Worm (Caenorhabditis elegans) whole organism, L4/young adult: ENCODE results near the gene nphp-1.

Source experiments
- W03F9.2 ChIP-seq: fragments of 150-350 bp; optimal IDR thresholded peaks from 2 replicates; lab custom pipeline; 2014; ENCODE audit warnings: missing biosample characterization, missing genetic modification characterization
- him-1 ChIP-seq: sonication (generic microtip); optimal IDR thresholded peaks from 2 replicates; lab custom pipeline; 2016; ENCODE audit warnings: missing genotype, missing genetic modification reagents, missing genetic modification characterization, missing compliant biosample characterization

DNA sequence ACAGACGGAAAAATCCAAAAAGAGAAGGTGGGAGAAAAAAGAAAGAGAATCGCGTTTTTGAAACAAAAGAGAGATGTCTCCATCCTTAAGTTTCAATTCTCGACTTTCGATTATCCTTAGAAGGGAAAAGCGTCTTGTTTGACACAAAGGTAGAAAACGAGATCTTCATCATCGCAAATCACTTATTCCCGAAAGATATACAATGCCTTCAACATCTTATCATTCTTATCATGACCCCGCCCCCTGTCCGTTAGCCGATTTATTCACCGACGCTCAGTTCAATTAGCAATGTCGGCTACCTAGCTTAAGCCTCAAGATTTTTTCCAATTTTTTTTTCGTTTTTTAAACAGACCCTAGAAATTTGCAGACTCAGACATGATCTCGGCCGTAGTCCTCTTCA lies 53.1 kb downstream of the nphp-1 start, which contains the start of gene C14A4.9:
- TF ChIP-seq him-1 (tag; lab: Kevin White, UChicago) (no peak), W03F9.2 (tag; lab: Kevin White, UChicago) (no peak)
